Worm (Caenorhabditis elegans) whole organism, L4/young adult: ENCODE measurements around the gene nlp-55.

ENCODE experiments used
- W03F9.2 ChIP-seq: fragments of 150-350 bp; optimal IDR thresholded peaks from 2 replicates; lab custom pipeline; 2014; ENCODE audit warnings: missing biosample characterization, missing genetic modification characterization
- dao-5 ChIP-seq: sonication (generic microtip); optimal IDR thresholded peaks from 2 replicates; lab custom pipeline; 2016; ENCODE audit warnings: missing genotype, missing genetic modification characterization, moderate library complexity, missing compliant biosample characterization
- him-1 ChIP-seq: sonication (generic microtip); optimal IDR thresholded peaks from 2 replicates; lab custom pipeline; 2016; ENCODE audit warnings: missing genotype, missing genetic modification reagents, missing genetic modification characterization, missing compliant biosample characterization

Gene nlp-55

DNA sequence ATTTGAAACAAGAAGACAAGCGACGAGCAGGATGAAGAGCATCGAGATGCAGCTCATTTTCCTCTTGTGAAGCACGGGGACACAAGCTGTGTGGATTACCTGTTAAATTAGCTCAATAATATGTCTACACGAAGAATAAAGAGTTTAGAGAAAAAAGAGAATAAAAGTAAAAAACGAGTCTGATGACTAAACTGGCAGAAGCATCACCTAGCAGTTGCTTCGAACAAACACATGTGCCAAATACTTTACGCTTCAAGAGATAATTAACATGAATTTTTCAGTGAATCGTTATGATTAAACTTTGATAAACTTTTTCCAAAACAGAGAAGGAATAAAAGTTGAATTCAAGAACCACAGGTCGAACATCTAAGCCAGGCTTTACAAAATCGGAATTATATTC, at the start of gene nlp-55:
TSS of gene nlp-55 (minus strand) at position 101 of the 400 bp plus-strand sequence.
- TF ChIP-seq W03F9.2 (tag; lab: Kevin White, UChicago) (no peak), him-1 (no peak), dao-5 (tag; lab: Kevin White, UChicago) (no peak)

DNA sequence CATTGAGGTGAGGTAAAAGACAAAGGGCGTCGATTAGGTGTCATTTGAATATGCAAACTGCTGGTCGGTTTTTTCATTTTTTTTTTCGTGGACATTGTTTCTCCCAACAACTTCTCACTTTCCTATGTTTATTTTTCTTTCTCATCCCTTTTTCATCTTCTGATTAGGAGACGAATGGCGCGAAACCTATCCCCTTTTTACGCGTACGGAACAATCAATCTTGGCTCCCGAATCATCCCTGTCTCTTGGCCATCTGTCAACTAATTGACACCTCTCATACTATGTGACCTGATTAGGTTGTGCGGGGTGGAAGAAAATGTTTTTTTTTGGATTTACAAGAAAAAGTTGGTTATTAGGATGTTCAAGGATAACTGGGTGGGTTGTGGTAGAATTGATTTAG, 49.6 kb upstream of the nlp-55 start:
- no peak for TF ChIP-seq W03F9.2 (tag; lab: Kevin White, UChicago)
- TF ChIP-seq dao-5 (tag; lab: Kevin White, UChicago), result no peak
- TF ChIP-seq him-1, result no peak

DNA sequence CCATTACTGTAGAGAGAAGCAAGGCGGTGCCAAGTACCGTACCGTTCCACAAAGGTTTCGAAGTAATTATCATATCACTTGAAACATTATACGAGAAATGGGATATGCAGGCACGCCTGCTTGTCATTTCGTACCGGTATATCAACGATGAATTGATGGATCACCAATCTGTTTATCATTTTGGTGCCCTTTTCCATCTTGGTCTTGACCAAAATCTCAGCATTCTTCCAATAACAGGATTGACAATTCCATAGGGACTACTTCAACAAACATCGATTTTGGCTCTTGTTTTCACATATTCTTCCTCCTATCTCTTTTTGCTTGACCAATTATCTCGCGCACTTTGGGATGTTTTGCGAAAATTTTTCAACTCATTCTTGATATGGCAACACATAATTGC, 43.9 kb upstream of the nlp-55 start:
- TF ChIP-seq dao-5 (tag; lab: Kevin White, UChicago), result no peak
- TF ChIP-seq W03F9.2 (tag; lab: Kevin White, UChicago), result no peak
- no peak for TF ChIP-seq him-1

DNA sequence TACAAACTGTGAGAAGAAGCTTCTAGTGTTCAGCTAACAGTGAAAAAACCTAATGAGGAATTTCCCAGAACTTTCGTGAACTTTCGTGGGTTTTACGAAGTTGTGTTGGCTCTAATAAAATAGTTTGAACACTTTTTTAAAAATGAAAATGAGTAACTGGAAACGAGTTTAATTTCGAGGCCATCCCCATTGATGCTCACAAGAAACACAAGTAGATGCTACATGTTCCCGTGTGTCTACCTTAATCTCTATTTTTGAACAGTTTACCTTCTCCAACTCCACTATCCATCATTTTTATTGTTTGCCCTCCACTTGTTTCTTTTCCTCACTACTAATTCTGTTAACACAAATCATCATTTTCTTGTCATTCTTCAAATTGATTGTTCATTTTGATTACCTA, 38.4 kb upstream of the nlp-55 start, which contains the start of gene C26D10.7:
TSS of gene C26D10.7 (plus strand) at position 301 of the 400 bp plus-strand sequence.
- TF ChIP-seq him-1, result no peak
- TF ChIP-seq W03F9.2 (tag; lab: Kevin White, UChicago), result no peak
- no peak for TF ChIP-seq dao-5 (tag; lab: Kevin White, UChicago)

- no peak for TF ChIP-seq him-1
- no peak for TF ChIP-seq dao-5 (tag; lab: Kevin White, UChicago)
- no peak for TF ChIP-seq W03F9.2 (tag; lab: Kevin White, UChicago)
Measured at ce11 chrII:8329462-8329861, 34.3 kb upstream of the nlp-55 start, which contains the start of gene C26D10.4. Gene C26D10.4 (plus strand): TSS chrII:8329762.

DNA sequence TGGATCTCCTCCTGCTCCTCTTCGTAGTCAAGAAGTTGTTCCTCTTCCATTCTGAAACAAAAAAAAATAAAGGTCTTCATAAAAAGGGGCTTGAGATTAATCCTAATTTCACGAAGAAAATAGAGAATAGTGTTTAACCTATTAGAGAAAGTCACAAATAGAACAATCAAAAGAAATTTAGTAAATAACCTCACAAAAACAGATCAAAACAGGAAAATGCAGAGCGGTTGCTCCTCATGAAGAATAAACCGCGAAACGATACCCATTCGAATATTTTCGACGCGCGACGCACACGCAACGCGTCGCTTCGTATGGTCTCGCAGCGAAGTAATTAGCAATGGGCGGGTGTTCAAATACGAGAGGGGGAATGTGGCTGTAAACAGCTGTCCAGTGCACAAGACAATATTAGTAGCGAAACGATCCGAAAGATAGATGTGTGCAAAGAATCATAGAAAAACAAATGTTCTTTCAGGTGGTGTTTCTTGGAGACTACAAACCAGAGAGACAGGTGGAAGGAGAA, 33.7 kb upstream of the nlp-55 start, which contains the start of gene hel-1:
TSS of gene hel-1 (minus strand) at position 51 of the 520 bp plus-strand sequence.
- no peak for TF ChIP-seq him-1
- TF ChIP-seq W03F9.2 (tag; lab: Kevin White, UChicago), result peak; percentile 28

DNA sequence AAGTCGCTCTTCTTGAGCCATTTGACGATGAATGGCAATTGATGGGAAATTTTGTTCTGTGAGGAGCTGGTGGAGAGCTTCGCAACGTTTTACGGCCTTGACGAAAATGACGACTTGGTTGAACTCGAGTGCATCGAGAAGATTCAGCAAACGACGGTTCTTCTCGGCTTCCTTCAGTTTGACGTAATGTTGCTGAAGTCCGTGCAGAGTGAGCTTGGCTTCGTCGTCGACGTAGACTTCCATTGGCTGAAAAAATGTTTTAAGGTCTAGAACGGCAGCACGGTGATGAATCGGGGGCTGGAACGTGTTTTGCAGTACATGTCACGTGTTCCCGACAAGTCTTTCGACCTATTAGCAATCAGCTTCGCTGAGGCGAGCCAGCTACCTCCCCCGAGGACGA, 32.3 kb upstream of the nlp-55 start:
- TF ChIP-seq dao-5 (tag; lab: Kevin White, UChicago), result no peak
- TF ChIP-seq him-1, result no peak

ce11 chrII:8326228-8326960, 31.2 kb upstream of the nlp-55 start:
- TF ChIP-seq him-1 (no peak), dao-5 (tag; lab: Kevin White, UChicago) (no peak), W03F9.2 (tag; lab: Kevin White, UChicago) (no peak)

DNA sequence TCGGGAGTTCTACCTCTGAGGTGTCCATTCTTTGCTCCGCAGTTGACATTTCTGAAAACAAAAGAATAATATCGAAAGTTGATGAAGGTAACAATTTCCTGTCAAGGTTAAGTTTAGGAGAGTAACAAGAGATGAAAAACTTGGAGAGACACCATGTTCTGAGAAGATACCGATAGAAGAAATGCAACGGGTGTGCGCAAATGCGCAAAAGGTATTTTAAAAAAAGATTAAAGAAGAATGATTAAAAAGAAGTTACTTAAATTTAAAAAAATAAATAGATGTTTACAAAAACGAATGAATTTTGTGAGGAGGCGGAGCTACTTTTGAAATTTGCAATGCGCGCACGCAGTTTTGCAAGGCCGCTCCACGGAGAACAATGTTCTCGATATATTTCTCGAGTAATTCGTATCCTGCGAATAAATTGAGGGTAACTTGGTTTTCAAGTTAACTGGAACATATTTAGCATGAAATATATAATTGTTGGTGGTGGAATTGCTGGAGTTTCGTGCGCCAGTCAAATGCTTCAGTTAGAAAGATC, 29.9 kb upstream of the nlp-55 start, which contains the start of the genes ran-3 and C26D10.3:
TSS of gene ran-3 (minus strand) at position 51 of the 538 bp plus-strand sequence.
TSS of gene C26D10.3 (plus strand) at position 385 of the 538 bp plus-strand sequence.
- TF ChIP-seq dao-5 (tag; lab: Kevin White, UChicago) (no peak), W03F9.2 (tag; lab: Kevin White, UChicago) (peak; percentile 40)

DNA sequence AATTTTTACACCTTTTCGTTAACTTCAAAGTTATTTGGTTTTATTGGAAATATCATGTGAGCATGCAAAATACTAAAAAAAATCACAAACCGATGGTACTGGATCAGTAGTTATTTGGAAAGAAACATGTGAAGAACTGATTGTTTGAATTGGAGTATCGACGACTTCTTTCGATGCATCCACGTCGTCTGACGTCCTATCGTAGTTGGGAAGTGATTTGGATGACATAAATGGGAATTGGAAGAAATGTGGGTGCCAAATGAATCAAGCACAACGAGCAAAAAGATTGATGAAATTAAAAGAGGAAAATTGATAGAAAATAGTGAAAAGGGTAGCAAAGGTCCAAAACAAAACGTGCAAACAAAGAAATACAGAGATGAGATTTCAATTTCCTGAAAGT, 26.0 kb upstream of the nlp-55 start, which contains the start of gene shw-1:
TSS of gene shw-1 (minus strand) at position 228 of the 400 bp plus-strand sequence.
- no peak for TF ChIP-seq W03F9.2 (tag; lab: Kevin White, UChicago)
- no peak for TF ChIP-seq him-1
- no peak for TF ChIP-seq dao-5 (tag; lab: Kevin White, UChicago)

ce11 chrII:8316701-8317100, 21.5 kb upstream of the nlp-55 start:
- TF ChIP-seq W03F9.2 (tag; lab: Kevin White, UChicago), result no peak
- no peak for TF ChIP-seq him-1
- no peak for TF ChIP-seq dao-5 (tag; lab: Kevin White, UChicago)

DNA sequence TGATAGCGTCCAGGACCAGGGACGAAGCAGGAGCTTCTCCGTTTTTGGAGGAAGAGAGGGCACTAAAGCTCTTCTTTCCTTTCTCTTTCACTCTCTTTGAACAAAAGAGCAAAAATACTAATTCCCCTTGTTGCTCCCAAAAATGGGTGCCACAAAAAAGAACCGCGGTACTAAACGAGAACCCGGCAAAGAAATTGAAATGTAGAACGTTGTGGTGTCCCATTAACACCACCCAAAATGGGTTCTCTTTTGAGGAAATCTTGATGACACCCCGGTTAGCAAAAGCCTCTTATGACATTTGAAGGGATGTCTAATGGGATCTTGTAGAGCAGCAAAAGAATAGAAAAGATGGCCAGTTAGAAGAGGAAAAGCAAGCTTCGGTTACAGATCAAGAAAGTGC, 19.6 kb upstream of the nlp-55 start:
- TF ChIP-seq W03F9.2 (tag; lab: Kevin White, UChicago) (no peak), him-1 (no peak), dao-5 (tag; lab: Kevin White, UChicago) (no peak)

- TF ChIP-seq W03F9.2 (tag; lab: Kevin White, UChicago), result no peak
- TF ChIP-seq him-1, result no peak
- TF ChIP-seq dao-5 (tag; lab: Kevin White, UChicago), result no peak
Measured at ce11 chrII:8312012-8312411, 16.8 kb upstream of the nlp-55 start.

- TF ChIP-seq W03F9.2 (tag; lab: Kevin White, UChicago) (no peak), him-1 (no peak), dao-5 (tag; lab: Kevin White, UChicago) (no peak)
Measured at ce11 chrII:8311484-8311883, 16.3 kb upstream of the nlp-55 start.
